Fruit fly (Drosophila melanogaster) whole organism, prepupa: ENCODE measurements around the gene HP5.

Experiments used
- CG10631 ChIP-seq: fragments of 200-800 bp; sonication (Bioruptor generic); optimal IDR thresholded peaks from 2 replicates; lab custom pipeline; 2016; ENCODE audit warnings: missing biosample characterization, missing genetic modification characterization
- CG11294 ChIP-seq: fragments of 200-800 bp; sonication (Bioruptor generic); IDR thresholded peaks from 2 replicates; pipeline ENCODE4 v1.3.6; 2022; ENCODE audit warnings: missing biosample characterization, missing genetic modification characterization
- CG15336 ChIP-seq: fragments of 200-800 bp; sonication (Bioruptor generic); IDR thresholded peaks from 2 replicates; pipeline ENCODE4 v1.3.6; 2022; ENCODE audit warnings: missing biosample characterization, missing genetic modification characterization
- CG1621 ChIP-seq: fragments of 200-800 bp; sonication (Bioruptor generic); optimal IDR thresholded peaks from 3 replicates; lab custom pipeline; 2018; ENCODE audit warnings: missing biosample characterization, mild to moderate bottlenecking, missing genetic modification characterization
- CG16779 ChIP-seq: fragments of 200-800 bp; sonication (Bioruptor generic); optimal IDR thresholded peaks from 3 replicates; lab custom pipeline; 2017; ENCODE audit warnings: missing biosample characterization, mild to moderate bottlenecking, missing genetic modification characterization
- CG32006 ChIP-seq: fragments of 200-800 bp; sonication (Bioruptor generic); optimal IDR thresholded peaks from 3 replicates; lab custom pipeline; 2017; ENCODE audit warnings: missing biosample characterization, mild to moderate bottlenecking, missing genetic modification characterization
- CG34406 ChIP-seq: fragments of 200-800 bp; sonication (Bioruptor generic); optimal IDR thresholded peaks from 3 replicates; lab custom pipeline; 2016; ENCODE audit warnings: missing biosample characterization, missing genetic modification characterization
- CG6276 ChIP-seq: fragments of 200-800 bp; sonication (Bioruptor generic); optimal IDR thresholded peaks from 2 replicates; lab custom pipeline; 2017; ENCODE audit warnings: missing biosample characterization, mild to moderate bottlenecking, missing genetic modification characterization
- CG6792 ChIP-seq: fragments of 200-800 bp; sonication (Bioruptor generic); optimal IDR thresholded peaks from 3 replicates; lab custom pipeline; 2016; ENCODE audit warnings: missing biosample characterization, missing genetic modification characterization
- CG6808 ChIP-seq: fragments of 200-800 bp; sonication (Bioruptor generic); optimal IDR thresholded peaks from 3 replicates; lab custom pipeline; 2017; ENCODE audit warnings: missing biosample characterization, missing genetic modification characterization, mild to moderate bottlenecking, moderate library complexity, missing genetic modification reagents
- CG7368 ChIP-seq: fragments of 200-800 bp; sonication (Bioruptor generic); optimal IDR thresholded peaks from 3 replicates; lab custom pipeline; 2016; ENCODE audit warnings: missing biosample characterization, missing genetic modification characterization
- CG8119 ChIP-seq: fragments of 200-800 bp; sonication (Bioruptor generic); IDR thresholded peaks from 3 replicates; pipeline ENCODE4 v1.3.6; 2022; ENCODE audit warnings: missing biosample characterization, missing genetic modification characterization
- CG8319 ChIP-seq: fragments of 200-800 bp; sonication (Bioruptor generic); optimal IDR thresholded peaks from 3 replicates; lab custom pipeline; 2016; ENCODE audit warnings: missing biosample characterization, missing genetic modification characterization
- CG9139 ChIP-seq: fragments of 200-800 bp; sonication (Bioruptor generic); optimal IDR thresholded peaks from 3 replicates; lab custom pipeline; 2017; ENCODE audit warnings: missing biosample characterization, mild to moderate bottlenecking, missing genetic modification characterization
- Eip75B ChIP-seq: fragments of 200-800 bp; sonication (Bioruptor generic); optimal IDR thresholded peaks from 3 replicates; lab custom pipeline; 2016; ENCODE audit warnings: missing biosample characterization, missing genetic modification characterization
- Eip78C ChIP-seq: fragments of 200-800 bp; sonication (Bioruptor generic); peaks from one replicate; lab custom pipeline; 2016; ENCODE audit warnings: missing biosample characterization, missing genetic modification characterization
- Ets21C ChIP-seq: fragments of 200-800 bp; sonication (Bioruptor generic); optimal IDR thresholded peaks from 3 replicates; lab custom pipeline; 2016; ENCODE audit warnings: missing biosample characterization, missing genetic modification characterization
- Ets96B ChIP-seq: fragments of 200-800 bp; optimal IDR thresholded peaks from 2 replicates; lab custom pipeline; 2019; ENCODE audit warnings: missing biosample characterization, mild to moderate bottlenecking, missing genetic modification characterization, moderate library complexity
- Gug ChIP-seq: fragments of 200-800 bp; sonication (Bioruptor generic); IDR thresholded peaks from 2 replicates; pipeline ENCODE4 v1.3.6; 2022; ENCODE audit warnings: missing biosample characterization, missing genetic modification characterization
- Hr38 ChIP-seq: sonication (Bioruptor generic); optimal IDR thresholded peaks from 2 replicates; lab custom pipeline; 2016; ENCODE audit warnings: missing biosample characterization, missing genetic modification characterization
- Hr39 ChIP-seq: fragments of 200-800 bp; sonication (Bioruptor generic); optimal IDR thresholded peaks from 2 replicates; lab custom pipeline; 2016; ENCODE audit warnings: missing biosample characterization, missing genetic modification characterization
- Hr4 ChIP-seq: fragments of 200-800 bp; sonication (Bioruptor generic); optimal IDR thresholded peaks from 3 replicates; lab custom pipeline; 2016; ENCODE audit warnings: missing biosample characterization, missing genetic modification characterization
- Lpt ChIP-seq: fragments of 200-800 bp; sonication (Bioruptor generic); optimal IDR thresholded peaks from 3 replicates; lab custom pipeline; 2016; ENCODE audit warnings: missing biosample characterization, missing genetic modification characterization
- Met ChIP-seq: fragments of 200-800 bp; sonication (Bioruptor generic); optimal IDR thresholded peaks from 3 replicates; lab custom pipeline; 2016; ENCODE audit warnings: missing biosample characterization, missing genetic modification characterization
- OdsH ChIP-seq: fragments of 200-800 bp; sonication (Bioruptor generic); optimal IDR thresholded peaks from 3 replicates; lab custom pipeline; 2016; ENCODE audit warnings: missing biosample characterization, missing genetic modification characterization
- Smox ChIP-seq: fragments of 200-800 bp; sonication (Bioruptor generic); optimal IDR thresholded peaks from 3 replicates; lab custom pipeline; 2016; ENCODE audit warnings: missing biosample characterization, missing genetic modification characterization
- Sox14 ChIP-seq: fragments of 200-800 bp; sonication (Bioruptor generic); optimal IDR thresholded peaks from 3 replicates; lab custom pipeline; 2016; ENCODE audit warnings: missing biosample characterization, missing genetic modification characterization
- Sox15 ChIP-seq: fragments of 200-800 bp; sonication (Bioruptor generic); optimal IDR thresholded peaks from 3 replicates; lab custom pipeline; 2016; ENCODE audit warnings: missing biosample characterization, missing genetic modification characterization
- achi ChIP-seq: fragments of 200-800 bp; sonication (Bioruptor generic); optimal IDR thresholded peaks from 3 replicates; lab custom pipeline; 2016; ENCODE audit warnings: missing biosample characterization, missing genetic modification characterization
- cyc ChIP-seq: fragments of 200-800 bp; sonication (Bioruptor generic); optimal IDR thresholded peaks from 3 replicates; lab custom pipeline; 2016; ENCODE audit warnings: missing biosample characterization, missing genetic modification characterization
- dac ChIP-seq: fragments of 200-800 bp; sonication (Bioruptor generic); optimal IDR thresholded peaks from 2 replicates; lab custom pipeline; 2017; ENCODE audit warnings: missing biosample characterization, mild to moderate bottlenecking, missing genetic modification characterization
- eg ChIP-seq: fragments of 200-800 bp; sonication (Bioruptor generic); IDR thresholded peaks from 3 replicates; pipeline ENCODE4 v1.3.6; 2022; ENCODE audit warnings: missing biosample characterization, missing genetic modification characterization
- fd59A ChIP-seq: fragments of 200-800 bp; sonication (Bioruptor generic); optimal IDR thresholded peaks from 2 replicates; lab custom pipeline; 2017; ENCODE audit warnings: missing biosample characterization, mild to moderate bottlenecking, missing genetic modification characterization, missing genetic modification reagents
- fkh ChIP-seq: fragments of 200-800 bp; sonication (Bioruptor generic); optimal IDR thresholded peaks from 3 replicates; lab custom pipeline; 2017; ENCODE audit warnings: missing biosample characterization, mild to moderate bottlenecking, missing genetic modification characterization, moderate library complexity
- lz ChIP-seq: fragments of 200-800 bp; sonication (Bioruptor generic); optimal IDR thresholded peaks from 3 replicates; lab custom pipeline; 2016; ENCODE audit warnings: missing biosample characterization, missing genetic modification characterization
- net ChIP-seq: fragments of 200-800 bp; sonication (Bioruptor generic); optimal IDR thresholded peaks from 3 replicates; lab custom pipeline; 2016; ENCODE audit warnings: missing biosample characterization, missing genetic modification characterization
- pdm3 ChIP-seq: fragments of 200-800 bp; sonication (Bioruptor generic); optimal IDR thresholded peaks from 3 replicates; lab custom pipeline; 2016; ENCODE audit warnings: missing biosample characterization, missing genetic modification characterization
- salr ChIP-seq, 2 experiments: fragments of 200-800 bp; sonication (Bioruptor generic); optimal IDR thresholded peaks; 3 replicates each; lab custom pipeline; 2016 to 2018; ENCODE audit warnings: missing biosample characterization in 2 of 2, missing genetic modification characterization in 2 of 2, mild to moderate bottlenecking in 1 of 2
- spab ChIP-seq: fragments of 200-800 bp; sonication (Bioruptor generic); optimal IDR thresholded peaks from 2 replicates; lab custom pipeline; 2017; ENCODE audit warnings: missing biosample characterization, mild to moderate bottlenecking, missing genetic modification characterization, missing genetic modification reagents
- ss ChIP-seq, 2 experiments: fragments of 200-800 bp; sonication (Bioruptor generic); optimal IDR thresholded peaks; 2 replicates in 1 of 2; 3 replicates in 1 of 2; lab custom pipeline; 2017 to 2018; ENCODE audit warnings: mild to moderate bottlenecking in 2 of 2, missing biosample characterization in 2 of 2, missing genetic modification characterization in 2 of 2, moderate library complexity in 1 of 2
- svp ChIP-seq: fragments of 200-800 bp; sonication (Bioruptor generic); peaks from one replicate; lab custom pipeline; 2016; ENCODE audit warnings: missing biosample characterization, missing genetic modification characterization
- topi ChIP-seq: fragments of 200-800 bp; sonication (Bioruptor generic); optimal IDR thresholded peaks from 3 replicates; lab custom pipeline; 2016; ENCODE audit warnings: missing biosample characterization, missing genetic modification characterization
- vri ChIP-seq: fragments of 200-800 bp; sonication (Bioruptor generic); optimal IDR thresholded peaks from 3 replicates; lab custom pipeline; 2016; ENCODE audit warnings: missing biosample characterization, mild to moderate bottlenecking, missing genetic modification characterization

HP5 gene

DNA sequence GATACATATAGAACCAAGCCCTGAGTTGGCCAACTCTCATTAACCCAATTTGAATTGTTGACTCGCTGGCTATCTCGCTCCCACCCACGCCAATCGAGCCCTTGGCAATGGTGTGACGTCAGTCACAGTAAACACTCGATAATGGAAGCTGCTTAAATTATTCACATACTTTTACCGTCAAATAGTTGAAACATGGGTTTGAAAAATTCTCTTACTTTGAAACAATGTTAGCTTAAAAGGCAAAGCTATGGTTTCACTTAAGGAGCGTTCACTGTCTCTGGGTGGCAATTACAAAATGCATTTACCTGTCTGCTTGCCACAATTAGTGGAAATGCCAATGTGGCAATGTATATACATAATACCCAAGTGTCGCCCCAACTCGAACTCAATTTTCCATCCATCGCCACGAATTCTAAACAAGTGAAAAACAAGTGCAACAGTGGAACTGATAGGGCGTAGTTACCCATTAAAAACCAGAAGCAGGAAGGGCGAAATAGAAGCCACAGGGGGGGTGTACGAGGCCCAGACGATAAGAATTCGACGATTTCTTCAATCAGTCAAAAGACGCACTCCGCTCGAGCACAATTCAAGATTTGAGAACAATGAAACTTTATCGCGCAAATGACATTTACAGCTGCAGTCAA, 5.0 kb upstream of the HP5 start (continued):
- TF ChIP-seq vri (GFP tag; lab: Kevin White, UChicago) (peak; percentile 73), ss (GFP tag; optimal IDR thresholded peaks at IDR 0.05; lab: Kevin White, UChicago) (no peak), CG9139 (GFP tag; lab: Kevin White, UChicago) (no peak), Gug (GFP tag; lab: Robert Waterston, UW) (peak; percentile 69), Lpt (GFP tag; lab: Kevin White, UChicago) (peak; percentile 10), CG16779 (tag; lab: Kevin White, UChicago) (no peak), Smox (peak; percentile 86), CG6276 (GFP tag; lab: Kevin White, UChicago) (peak; percentile 52), Sox15 (GFP tag; lab: Kevin White, UChicago) (peak; percentile 56), CG8119 (GFP tag; lab: Robert Waterston, UW) (peak; percentile 62), CG8319 (GFP tag; lab: Kevin White, UChicago) (peak; percentile 38), eg (peak; percentile 76), dac (GFP tag; lab: Kevin White, UChicago) (no peak), topi (GFP tag; lab: Kevin White, UChicago) (peak; percentile 89), fd59A (GFP tag; lab: Kevin White, UChicago) (no peak), CG6808 (peak; percentile 22), salr (GFP tag; optimal IDR thresholded peaks at IDR 0.05; lab: Kevin White, UChicago) (no peak), CG15336 (GFP tag; lab: Robert Waterston, UW) (peak; percentile 70), CG34406 (GFP tag; lab: Kevin White, UChicago) (peak; percentile 66), achi (GFP tag; lab: Kevin White, UChicago) (peak; percentile 57), Hr4 (GFP tag; lab: Kevin White, UChicago) (peak; percentile 64)

dm6 chrX:11450406-11450805, 4.2 kb upstream of the HP5 start:
- TF ChIP-seq Eip78C (GFP tag; lab: Kevin White, UChicago): peak; percentile 69
- no peak for TF ChIP-seq spab
- no peak for TF ChIP-seq CG7368 (GFP tag; lab: Kevin White, UChicago)
- no peak for TF ChIP-seq CG6792 (GFP tag; lab: Kevin White, UChicago)
- TF ChIP-seq svp (GFP tag; lab: Kevin White, UChicago): peak; percentile 59
- TF ChIP-seq pdm3 (GFP tag; lab: Kevin White, UChicago): peak; percentile 23
- TF ChIP-seq dac (GFP tag; lab: Kevin White, UChicago): no peak
- TF ChIP-seq eg: no peak
- no peak for TF ChIP-seq CG16779 (tag; lab: Kevin White, UChicago)
- no peak for TF ChIP-seq fkh (GFP tag; lab: Kevin White, UChicago)
- TF ChIP-seq Eip75B (GFP tag; lab: Kevin White, UChicago): no peak
- no peak for TF ChIP-seq Ets96B (tag; lab: Kevin White, UChicago)
- TF ChIP-seq, all 60 proteins: peak for 3

DNA sequence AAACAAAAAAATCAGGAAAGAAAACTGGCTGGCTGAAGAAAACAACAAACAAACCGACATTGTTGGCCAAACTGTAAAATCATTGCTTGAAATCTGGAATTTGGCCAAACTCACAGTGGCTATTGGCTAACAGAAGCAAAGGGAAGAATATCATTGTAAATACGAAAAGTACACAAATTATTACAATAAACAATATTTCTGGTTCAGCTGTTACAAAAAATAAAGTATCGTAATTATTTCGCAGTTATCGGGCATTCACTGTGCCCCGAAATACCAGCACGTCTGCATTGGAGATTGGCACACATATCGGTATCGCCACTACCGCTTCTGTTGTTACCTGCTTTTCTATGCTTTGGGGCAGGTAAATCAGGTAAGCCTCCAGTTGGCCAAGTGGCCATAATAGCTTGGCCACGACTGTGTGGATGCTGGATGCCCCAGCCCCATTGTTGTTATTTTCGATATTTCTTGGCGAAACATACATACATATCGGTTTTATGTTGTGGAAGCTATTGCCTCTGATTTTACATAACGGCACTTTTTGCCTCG, 3.5 kb upstream of the HP5 start:
- TF ChIP-seq CG6792 (GFP tag; lab: Kevin White, UChicago): no peak
- peak; percentile 28 for TF ChIP-seq Met (GFP tag; lab: Kevin White, UChicago)
- peak; percentile 86 for TF ChIP-seq eg
- TF ChIP-seq CG1621 (tag; lab: Kevin White, UChicago): no peak
- TF ChIP-seq CG15336 (GFP tag; lab: Robert Waterston, UW): peak; percentile 72
- peak; percentile 73; the same call in 2 of the 3 replicates for TF ChIP-seq CG8119 (GFP tag; lab: Robert Waterston, UW)
- peak; percentile 6 for TF ChIP-seq Eip75B (GFP tag; lab: Kevin White, UChicago)
- no peak for TF ChIP-seq fd59A (GFP tag; lab: Kevin White, UChicago)
- peak; percentile 9 for TF ChIP-seq Smox
- peak; percentile 71 for TF ChIP-seq Gug (GFP tag; lab: Robert Waterston, UW)
- TF ChIP-seq Sox14: no peak
- TF ChIP-seq Hr39 (GFP tag; lab: Kevin White, UChicago): peak; percentile 44
- peak; percentile 66 for TF ChIP-seq OdsH
- TF ChIP-seq cyc (GFP tag; lab: Kevin White, UChicago): peak; percentile 37
- TF ChIP-seq Hr4 (GFP tag; lab: Kevin White, UChicago): peak; percentile 56
- TF ChIP-seq Hr38 (GFP tag; lab: Kevin White, UChicago): peak; percentile 49
- TF ChIP-seq pdm3 (GFP tag; lab: Kevin White, UChicago): peak; percentile 60
- peak; percentile 8 for TF ChIP-seq CG10631 (GFP tag; lab: Kevin White, UChicago)
- no peak for TF ChIP-seq Ets21C (GFP tag; lab: Kevin White, UChicago)
- TF ChIP-seq CG7368 (GFP tag; lab: Kevin White, UChicago): no peak
- peak; percentile 22 for TF ChIP-seq lz (GFP tag; lab: Kevin White, UChicago)
- TF ChIP-seq topi (GFP tag; lab: Kevin White, UChicago): peak; percentile 40
- no peak for TF ChIP-seq ss (GFP tag; optimal IDR thresholded peaks at IDR 0.05; lab: Kevin White, UChicago)
- peak; percentile 35 for TF ChIP-seq net (GFP tag; lab: Kevin White, UChicago)
- no peak for TF ChIP-seq Sox15 (GFP tag; lab: Kevin White, UChicago)
- TF ChIP-seq spab: no peak
- TF ChIP-seq CG11294 (GFP tag; lab: Robert Waterston, UW): peak; percentile 39; the same call in 1 of the 2 replicates
- peak; percentile 10 for TF ChIP-seq achi (GFP tag; lab: Kevin White, UChicago)
- peak; percentile 59 for TF ChIP-seq CG32006 (GFP tag; lab: Kevin White, UChicago)
- TF ChIP-seq Ets96B (tag; lab: Kevin White, UChicago): no peak
- TF ChIP-seq Lpt (GFP tag; lab: Kevin White, UChicago): peak; percentile 44
